Fruit fly (Drosophila melanogaster) whole organism, embryonic: ENCODE measurements around the gene CG33654.

ENCODE experiments used
- CG11085 ChIP-seq: fragments of 200-800 bp; sonication (Bioruptor generic); IDR thresholded peaks from 2 replicates; pipeline ENCODE4 v1.3.6; 2022; ENCODE audit warnings: missing biosample characterization, missing genetic modification characterization
- CG11398 ChIP-seq: fragments of 200-800 bp; sonication (Bioruptor generic); optimal IDR thresholded peaks from 2 replicates; lab custom pipeline; 2016; ENCODE audit warnings: missing biosample characterization, missing genetic modification characterization
- CG13775 ChIP-seq: fragments of 200-800 bp; sonication (Bioruptor generic); optimal IDR thresholded peaks from 3 replicates; lab custom pipeline; 2017; ENCODE audit warnings: missing biosample characterization, mild to moderate bottlenecking, missing genetic modification characterization
- CG15011 ChIP-seq: fragments of 200-800 bp; sonication (Bioruptor generic); optimal IDR thresholded peaks from 3 replicates; lab custom pipeline; 2018; ENCODE audit warnings: missing biosample characterization, mild to moderate bottlenecking, missing genetic modification characterization
- CG15479 ChIP-seq: fragments of 200-800 bp; sonication (Bioruptor generic); optimal IDR thresholded peaks from 3 replicates; lab custom pipeline; 2019; ENCODE audit warnings: missing biosample characterization, mild to moderate bottlenecking, missing genetic modification characterization, moderate library complexity
- CG15601 ChIP-seq: fragments of 200-800 bp; sonication (Bioruptor generic); optimal IDR thresholded peaks from 3 replicates; lab custom pipeline; 2019; ENCODE audit warnings: missing biosample characterization, mild to moderate bottlenecking, missing genetic modification characterization, moderate library complexity
- CG15696 ChIP-seq: fragments of 200-800 bp; sonication (Bioruptor generic); optimal IDR thresholded peaks from 2 replicates; lab custom pipeline; 2019; ENCODE audit warnings: missing biosample characterization, mild to moderate bottlenecking, missing genetic modification characterization, moderate library complexity
- CG16813 ChIP-seq: fragments of 200-800 bp; sonication (Bioruptor generic); IDR thresholded peaks from 3 replicates; pipeline ENCODE4 v1.3.6; 2022; ENCODE audit warnings: missing biosample characterization, missing genetic modification characterization; ENCODE audit not compliant: partially characterized antibody
- CG17186 ChIP-seq: fragments of 200-800 bp; sonication (Bioruptor generic); optimal IDR thresholded peaks from 3 replicates; lab custom pipeline; 2017; ENCODE audit warnings: missing biosample characterization, missing genetic modification reagents, missing genetic modification characterization
- CG17328 ChIP-seq: fragments of 200-800 bp; sonication (Bioruptor generic); IDR thresholded peaks from 2 replicates; pipeline ENCODE4 v1.3.6; 2022; ENCODE audit warnings: missing biosample characterization, missing genetic modification characterization
- CG17802 ChIP-seq: fragments of 200-800 bp; sonication (Bioruptor generic); optimal IDR thresholded peaks from 2 replicates; lab custom pipeline; 2018; ENCODE audit warnings: missing biosample characterization, mild to moderate bottlenecking, missing genetic modification characterization, moderate library complexity
- CG2129 ChIP-seq: fragments of 200-800 bp; sonication (Bioruptor generic); IDR thresholded peaks from 2 replicates; pipeline ENCODE4 v1.3.6; 2022; ENCODE audit warnings: missing biosample characterization, missing genetic modification characterization; ENCODE audit not compliant: partially characterized antibody
- CG2199 ChIP-seq: fragments of 200-800 bp; sonication (Bioruptor generic); IDR thresholded peaks from 3 replicates; pipeline ENCODE4 v1.3.6; 2022; ENCODE audit warnings: missing biosample characterization, missing genetic modification characterization
- CG31224 ChIP-seq: fragments of 200-800 bp; sonication (Bioruptor generic); IDR thresholded peaks from 2 replicates; pipeline ENCODE4 v1.3.6; 2022; ENCODE audit warnings: missing biosample characterization, missing genetic modification characterization
- CG32772 ChIP-seq: fragments of 200-800 bp; sonication (Bioruptor generic); IDR thresholded peaks from 2 replicates; pipeline ENCODE4 v1.3.6; 2022; ENCODE audit warnings: missing biosample characterization, missing genetic modification characterization
- CG3407 ChIP-seq: fragments of 200-800 bp; sonication (Bioruptor generic); optimal IDR thresholded peaks from 2 replicates; lab custom pipeline; 2018; ENCODE audit warnings: missing biosample characterization, mild to moderate bottlenecking, missing genetic modification characterization
- CG4617 ChIP-seq: fragments of 200-800 bp; sonication (Bioruptor generic); optimal IDR thresholded peaks from 3 replicates; lab custom pipeline; 2016; ENCODE audit warnings: missing biosample characterization, missing genetic modification characterization, borderline replicate concordance
- CG8089 ChIP-seq: fragments of 200-800 bp; sonication (Bioruptor generic); optimal IDR thresholded peaks from 3 replicates; lab custom pipeline; 2016; ENCODE audit warnings: missing biosample characterization, missing genetic modification characterization
- H15 ChIP-seq: fragments of 200-800 bp; sonication (Bioruptor generic); IDR thresholded peaks from 3 replicates; pipeline ENCODE4 v1.3.6; 2022; ENCODE audit warnings: missing biosample characterization, missing genetic modification characterization
- Hmx ChIP-seq: fragments of 200-800 bp; sonication (Bioruptor generic); optimal IDR thresholded peaks from 2 replicates; lab custom pipeline; 2016; ENCODE audit warnings: missing biosample characterization, missing genetic modification characterization
- Med ChIP-seq: fragments of 200-800 bp; sonication (Bioruptor generic); peaks from one replicate; lab custom pipeline; 2016; ENCODE audit warnings: missing biosample characterization, missing genetic modification characterization, mild to moderate bottlenecking, inconsistent platforms, moderate library complexity
- Myb ChIP-seq: fragments of 200-800 bp; sonication (Bioruptor generic); optimal IDR thresholded peaks from 2 replicates; lab custom pipeline; 2016; ENCODE audit warnings: missing biosample characterization, missing genetic modification characterization
- NC2α ChIP-seq: fragments of 200-800 bp; sonication (Bioruptor generic); optimal IDR thresholded peaks from 2 replicates; lab custom pipeline; 2016; ENCODE audit warnings: missing biosample characterization, missing genetic modification characterization
- Optix ChIP-seq: fragments of 200-800 bp; sonication (Bioruptor generic); IDR thresholded peaks from 3 replicates; pipeline ENCODE4 v1.3.6; 2022; ENCODE audit warnings: missing biosample characterization, missing genetic modification characterization
- Pdp1 ChIP-seq, 2 experiments: fragments of 200-800 bp; sonication (Bioruptor generic); optimal IDR thresholded peaks; 3 replicates each; lab custom pipeline; 2016; ENCODE audit warnings: missing biosample characterization in 2 of 2, missing genetic modification characterization in 2 of 2, mild to moderate bottlenecking in 1 of 2, moderate library complexity in 1 of 2
- Ptx1 ChIP-seq: fragments of 200-800 bp; sonication (Bioruptor generic); IDR thresholded peaks from 2 replicates; pipeline ENCODE4 v1.3.6; 2022; ENCODE audit warnings: missing biosample characterization, missing genetic modification characterization
- Ssrp ChIP-seq: fragments of 200-800 bp; sonication (Bioruptor generic); optimal IDR thresholded peaks from 2 replicates; lab custom pipeline; 2018; ENCODE audit warnings: missing biosample characterization, mild to moderate bottlenecking, missing genetic modification characterization, moderate library complexity
- Xbp1 ChIP-seq: fragments of 200-800 bp; sonication (Bioruptor generic); optimal IDR thresholded peaks from 3 replicates; lab custom pipeline; 2016; ENCODE audit warnings: missing biosample characterization, mild to moderate bottlenecking, missing genetic modification characterization
- amos ChIP-seq: fragments of 200-800 bp; sonication (Bioruptor generic); IDR thresholded peaks from 2 replicates; pipeline ENCODE4 v1.3.6; 2022; ENCODE audit warnings: missing biosample characterization, missing genetic modification characterization; ENCODE audit not compliant: partially characterized antibody
- bbx ChIP-seq: fragments of 200-800 bp; sonication (Bioruptor generic); IDR thresholded peaks from 2 replicates; pipeline ENCODE4 v1.3.6; 2022; ENCODE audit warnings: missing biosample characterization, missing genetic modification characterization; ENCODE audit not compliant: partially characterized antibody
- bsh ChIP-seq, 2 experiments: fragments of 200-800 bp; sonication (Bioruptor generic); optimal IDR thresholded peaks; 2 replicates each; lab custom pipeline; 2017 to 2018; ENCODE audit warnings: mild to moderate bottlenecking in 2 of 2, missing biosample characterization in 2 of 2, missing genetic modification characterization in 2 of 2, moderate library complexity in 1 of 2
- cas ChIP-seq: fragments of 200-800 bp; sonication (Bioruptor generic); IDR thresholded peaks from 2 replicates; pipeline ENCODE4 v1.3.6; 2022; ENCODE audit warnings: missing biosample characterization, missing genetic modification characterization
- danr ChIP-seq: fragments of 200-800 bp; sonication (Bioruptor generic); IDR thresholded peaks from 2 replicates; pipeline ENCODE4 v1.3.6; 2022; ENCODE audit warnings: missing biosample characterization, missing genetic modification characterization
- dimm ChIP-seq: fragments of 200-800 bp; sonication (Bioruptor generic); IDR thresholded peaks from 2 replicates; pipeline ENCODE4 v1.3.6; 2022; ENCODE audit warnings: missing biosample characterization, missing genetic modification characterization
- dmrt11E ChIP-seq: fragments of 200-800 bp; sonication (Bioruptor generic); optimal IDR thresholded peaks from 3 replicates; lab custom pipeline; 2018; ENCODE audit warnings: missing biosample characterization, mild to moderate bottlenecking, missing genetic modification characterization, moderate library complexity
- fd3F ChIP-seq: fragments of 200-800 bp; sonication (Bioruptor generic); optimal IDR thresholded peaks from 2 replicates; lab custom pipeline; 2018; ENCODE audit warnings: missing biosample characterization, mild to moderate bottlenecking, missing genetic modification characterization, moderate library complexity
- fd64A ChIP-seq: fragments of 200-800 bp; sonication (Bioruptor generic); optimal IDR thresholded peaks from 3 replicates; lab custom pipeline; 2018; ENCODE audit warnings: missing biosample characterization, mild to moderate bottlenecking, missing genetic modification characterization
- mld ChIP-seq: fragments of 200-800 bp; sonication (Bioruptor generic); IDR thresholded peaks from 3 replicates; pipeline ENCODE4 v1.3.6; 2022; ENCODE audit warnings: missing biosample characterization, missing genetic modification characterization; ENCODE audit not compliant: partially characterized antibody
- nerfin-2 ChIP-seq: fragments of 200-800 bp; sonication (Bioruptor generic); IDR thresholded peaks from 2 replicates; pipeline ENCODE4 v1.3.6; 2022; ENCODE audit warnings: missing biosample characterization, missing genetic modification characterization; ENCODE audit not compliant: partially characterized antibody
- onecut ChIP-seq: fragments of 200-800 bp; sonication (Bioruptor generic); IDR thresholded peaks from 2 replicates; pipeline ENCODE4 v1.3.6; 2022; ENCODE audit warnings: missing biosample characterization, missing genetic modification characterization
- peb ChIP-seq: fragments of 200-800 bp; sonication (Bioruptor generic); IDR thresholded peaks from 2 replicates; pipeline ENCODE4 v1.3.6; 2022; ENCODE audit warnings: missing biosample characterization, missing genetic modification characterization
- psq ChIP-seq: fragments of 200-800 bp; sonication (Bioruptor generic); optimal IDR thresholded peaks from 2 replicates; lab custom pipeline; 2017; ENCODE audit warnings: missing biosample characterization, missing genetic modification characterization
- row ChIP-seq: fragments of 200-800 bp; sonication (Bioruptor generic); IDR thresholded peaks from 3 replicates; pipeline ENCODE4 v1.3.6; 2022; ENCODE audit warnings: missing biosample characterization, missing genetic modification characterization
- sens ChIP-seq: fragments of 200-800 bp; sonication (Bioruptor generic); peaks from one replicate; lab custom pipeline; 2016; ENCODE audit warnings: missing biosample characterization, missing genetic modification characterization
- tin ChIP-seq: fragments of 200-800 bp; sonication (Bioruptor generic); optimal IDR thresholded peaks from 3 replicates; lab custom pipeline; 2016; ENCODE audit warnings: missing biosample characterization, missing genetic modification characterization
- tna ChIP-seq: fragments of 200-800 bp; sonication (Bioruptor generic); IDR thresholded peaks from 2 replicates; pipeline ENCODE4 v1.3.6; 2022; ENCODE audit warnings: missing biosample characterization, missing genetic modification characterization; ENCODE audit not compliant: partially characterized antibody
- vnd ChIP-seq: fragments of 200-800 bp; sonication (Bioruptor generic); IDR thresholded peaks from 3 replicates; pipeline ENCODE4 v1.3.6; 2022; ENCODE audit warnings: missing biosample characterization, missing genetic modification characterization; ENCODE audit not compliant: partially characterized antibody
- vvl ChIP-seq: fragments of 200-800 bp; sonication (Bioruptor generic); IDR thresholded peaks from 2 replicates; pipeline ENCODE4 v1.3.6; 2022; ENCODE audit warnings: missing biosample characterization, missing genetic modification characterization
- zfh2 ChIP-seq: fragments of 200-800 bp; sonication (Bioruptor generic); optimal IDR thresholded peaks from 2 replicates; lab custom pipeline; 2016; ENCODE audit warnings: missing biosample characterization, missing genetic modification characterization

Gene CG33654

dm6 chr3R:9612217-9612616 lies 29.2 kb upstream of the CG33654 start (continued):
- TF ChIP-seq CG16813 (GFP tag; lab: Robert Waterston, UW) (peak; percentile 69), CG15479 (GFP tag; lab: Kevin White, UChicago) (no peak), CG17802 (tag; lab: Kevin White, UChicago) (no peak), CG31224 (no peak), Xbp1 (GFP tag; lab: Kevin White, UChicago) (peak; percentile 22), CG2199 (no peak), Ptx1 (GFP tag; lab: Robert Waterston, UW) (no peak), CG17328 (GFP tag; lab: Robert Waterston, UW) (no peak), CG4617 (GFP tag; lab: Kevin White, UChicago) (no peak), tna (GFP tag; lab: Robert Waterston, UW) (peak; percentile 75), vvl (0 out of 2 replicates have a peak, but pooled peaks have one; percentile 40), nerfin-2 (peak; percentile 71), Pdp1 (GFP tag; optimal IDR thresholded peaks at IDR 0.05; lab: Kevin White, UChicago) (peak in 1 of 2 experiments; percentile 58), sens (peak; percentile 47), row (GFP tag; lab: Robert Waterston, UW) (peak; percentile 40; the same call in 2 of the 3 replicates), bbx (GFP tag; lab: Robert Waterston, UW) (peak; percentile 33; the same call in 1 of the 2 replicates), NC2α (GFP tag; lab: Kevin White, UChicago) (no peak), bsh (GFP tag; optimal IDR thresholded peaks at IDR 0.05; lab: Kevin White, UChicago) (peak in 1 of 2 experiments; percentile 4), Med (peak; percentile 63), CG15011 (GFP tag; lab: Kevin White, UChicago) (no peak), Myb (GFP tag; lab: Kevin White, UChicago) (no peak), Optix (no peak), CG13775 (GFP tag; lab: Kevin White, UChicago) (no peak), mld (GFP tag; lab: Robert Waterston, UW) (peak; percentile 56; the same call in 1 of the 3 replicates), dmrt11E (tag; lab: Kevin White, UChicago) (no peak), Ssrp (tag; lab: Kevin White, UChicago) (peak; percentile 4)

- no peak for TF ChIP-seq onecut (GFP tag; lab: Robert Waterston, UW)
- no peak for TF ChIP-seq dimm (GFP tag; lab: Robert Waterston, UW)
- TF ChIP-seq bsh (GFP tag; optimal IDR thresholded peaks at IDR 0.05; lab: Kevin White, UChicago): no peak
- no peak for TF ChIP-seq CG2129
- TF ChIP-seq danr (GFP tag; lab: Robert Waterston, UW): no peak
- TF ChIP-seq CG16813 (GFP tag; lab: Robert Waterston, UW): peak; percentile 60
- TF ChIP-seq CG8089 (GFP tag; lab: Kevin White, UChicago): no peak
- TF ChIP-seq fd3F (GFP tag; lab: Kevin White, UChicago): no peak
- TF ChIP-seq Hmx (GFP tag; lab: Kevin White, UChicago): no peak
- TF ChIP-seq CG32772 (GFP tag; lab: Robert Waterston, UW): no peak
- no peak for TF ChIP-seq CG15696
- TF ChIP-seq CG3407 (GFP tag; lab: Kevin White, UChicago): no peak
- no peak for TF ChIP-seq CG15601
- TF ChIP-seq bbx (GFP tag; lab: Robert Waterston, UW): peak; percentile 31; the same call in 1 of the 2 replicates
- no peak for TF ChIP-seq cas (GFP tag; lab: Robert Waterston, UW)
- TF ChIP-seq CG11398 (GFP tag; lab: Kevin White, UChicago): no peak
- TF ChIP-seq Med: peak; percentile 17
- no peak for TF ChIP-seq H15 (GFP tag; lab: Robert Waterston, UW)
- no peak for TF ChIP-seq CG17186 (GFP tag; lab: Kevin White, UChicago)
- no peak for TF ChIP-seq tin (GFP tag; lab: Kevin White, UChicago)
- no peak for TF ChIP-seq fd64A (GFP tag; lab: Kevin White, UChicago)
- no peak for TF ChIP-seq amos (GFP tag; lab: Robert Waterston, UW)
- peak; percentile 62 for TF ChIP-seq nerfin-2
- no peak for TF ChIP-seq zfh2 (GFP tag; lab: Kevin White, UChicago)
- peak; percentile 50; the same call in 2 of the 3 replicates for TF ChIP-seq vnd (GFP tag; lab: Robert Waterston, UW)
- TF ChIP-seq psq (GFP tag; lab: Kevin White, UChicago): no peak
- TF ChIP-seq CG11085 (GFP tag; lab: Robert Waterston, UW): no peak
- TF ChIP-seq peb (GFP tag; lab: Robert Waterston, UW): no peak
These were observed 25.2 kb upstream of the CG33654 start for dm6 chr3R:9608206-9608605.
